Worm (Caenorhabditis elegans) whole organism, L1 larva: ENCODE results near the gene srw-97.

Source experiments
- C34B4.2 ChIP-seq: sonication (generic microtip); optimal IDR thresholded peaks from 2 replicates; lab custom pipeline; 2017; ENCODE audit warnings: mild to moderate bottlenecking, missing genetic modification characterization, missing compliant biosample characterization
- F16B12.6 ChIP-seq: fragments of 150-350 bp; optimal IDR thresholded peaks from 2 replicates; lab custom pipeline; 2014; ENCODE audit warnings: missing biosample characterization, missing genetic modification characterization
- aly-2 ChIP-seq: fragments of 150-350 bp; optimal IDR thresholded peaks from 2 replicates; lab custom pipeline; 2014; ENCODE audit warnings: missing biosample characterization, missing genetic modification characterization
- blmp-1 ChIP-seq: fragments of 150-350 bp; optimal IDR thresholded peaks from 2 replicates; lab custom pipeline; 2014; ENCODE audit warnings: missing biosample characterization, missing genetic modification characterization
- ceh-63 ChIP-seq: fragments of 200-800 bp; sonication (Bioruptor generic); optimal IDR thresholded peaks from 2 replicates; lab custom pipeline; 2018; ENCODE audit warnings: mild to moderate bottlenecking, missing genetic modification characterization, missing compliant biosample characterization
- ceh-8 ChIP-seq: fragments of 200-800 bp; sonication (Bioruptor generic); optimal IDR thresholded peaks from 2 replicates; lab custom pipeline; 2018; ENCODE audit warnings: mild to moderate bottlenecking, missing genetic modification characterization, moderate library complexity, missing compliant biosample characterization
- efl-3 ChIP-seq: fragments of 200-800 bp; sonication (Bioruptor generic); optimal IDR thresholded peaks from 2 replicates; lab custom pipeline; 2018; ENCODE audit warnings: mild to moderate bottlenecking, missing genetic modification characterization, missing compliant biosample characterization
- egl-13 ChIP-seq: sonication (generic microtip); optimal IDR thresholded peaks from 2 replicates; lab custom pipeline; 2016; ENCODE audit warnings: missing genotype, missing genetic modification reagents, missing genetic modification characterization, missing compliant biosample characterization
- elt-2 ChIP-seq: sonication (generic microtip); optimal IDR thresholded peaks from 2 replicates; lab custom pipeline; 2016; ENCODE audit warnings: missing genetic modification characterization, mild to moderate bottlenecking, inconsistent platforms, missing compliant biosample characterization, missing genetic modification reagents
- ets-5 ChIP-seq: fragments of 200-800 bp; sonication (Bioruptor generic); IDR thresholded peaks from 2 replicates; pipeline ENCODE4 v1.3.6; 2022; ENCODE audit warnings: missing genetic modification characterization, missing compliant biosample characterization
- fkh-10 ChIP-seq: sonication (generic microtip); optimal IDR thresholded peaks from 2 replicates; lab custom pipeline; 2017; ENCODE audit warnings: missing biosample characterization, missing genetic modification reagents, missing genetic modification characterization
- fkh-4 ChIP-seq: sonication (generic microtip); optimal IDR thresholded peaks from 2 replicates; lab custom pipeline; 2016; ENCODE audit warnings: missing compliant biosample characterization, missing genetic modification characterization, borderline replicate concordance
- fos-1 ChIP-seq: fragments of 150-350 bp; optimal IDR thresholded peaks from 2 replicates; lab custom pipeline; 2014; ENCODE audit warnings: missing biosample characterization, missing genetic modification characterization
- hlh-17 ChIP-seq: fragments of 200-800 bp; sonication (Bioruptor generic); optimal IDR thresholded peaks from 2 replicates; lab custom pipeline; 2018; ENCODE audit warnings: missing genetic modification characterization, mild to moderate bottlenecking, missing compliant biosample characterization, moderate library complexity, borderline replicate concordance
- hlh-4 ChIP-seq: sonication (generic microtip); optimal IDR thresholded peaks from 2 replicates; lab custom pipeline; 2016; ENCODE audit warnings: mild to moderate bottlenecking, missing genetic modification characterization, missing compliant biosample characterization
- hpl-2 ChIP-seq: fragments of 150-350 bp; optimal IDR thresholded peaks from 2 replicates; lab custom pipeline; 2014; ENCODE audit warnings: missing biosample characterization, missing genetic modification reagents, missing genetic modification characterization
- lin-13 ChIP-seq: fragments of 150-350 bp; optimal IDR thresholded peaks from 2 replicates; lab custom pipeline; 2014; ENCODE audit warnings: missing biosample characterization, missing genetic modification reagents, missing genetic modification characterization
- lin-35 ChIP-seq, 2 experiments: fragments of 150-350 bp; optimal IDR thresholded peaks; 2 replicates each; lab custom pipeline; 2014; ENCODE audit warnings: missing biosample characterization in 2 of 2, missing genetic modification characterization in 2 of 2, missing genetic modification reagents in 2 of 2
- lin-39 ChIP-seq: fragments of 150-350 bp; optimal IDR thresholded peaks from 2 replicates; lab custom pipeline; 2014; ENCODE audit warnings: missing biosample characterization, missing genetic modification reagents, missing genetic modification characterization
- lsy-2 ChIP-seq, 2 experiments: fragments of 150-350 bp; optimal IDR thresholded peaks; 2 replicates each; lab custom pipeline; 2014; ENCODE audit warnings: missing biosample characterization in 2 of 2, missing genetic modification characterization in 2 of 2
- mab-9 ChIP-seq: fragments of 200-800 bp; sonication (Bioruptor generic); IDR thresholded peaks from 2 replicates; pipeline ENCODE4 v1.3.6; 2022; ENCODE audit warnings: missing genetic modification reagents, missing genetic modification characterization, missing compliant biosample characterization
- mef-2 ChIP-seq: fragments of 150-350 bp; optimal IDR thresholded peaks from 2 replicates; lab custom pipeline; 2014; ENCODE audit warnings: missing biosample characterization, missing genetic modification characterization
- nhr-19 ChIP-seq: fragments of 200-800 bp; sonication (Bioruptor generic); conservative IDR thresholded peaks from 2 replicates; pipeline ENCODE4 v1.3.6; 2022; ENCODE audit warnings: missing genetic modification characterization, missing compliant biosample characterization
- nhr-28 ChIP-seq: fragments of 150-350 bp; optimal IDR thresholded peaks from 2 replicates; lab custom pipeline; 2014; ENCODE audit warnings: missing biosample characterization, missing genetic modification characterization
- nhr-47 ChIP-seq: sonication (generic microtip); optimal IDR thresholded peaks from 2 replicates; lab custom pipeline; 2016; ENCODE audit warnings: mild to moderate bottlenecking, missing genetic modification characterization, moderate library complexity, missing compliant biosample characterization
- nhr-71 ChIP-seq: sonication (generic microtip); optimal IDR thresholded peaks from 2 replicates; lab custom pipeline; 2016; ENCODE audit warnings: mild to moderate bottlenecking, missing genetic modification characterization, moderate library complexity, missing compliant biosample characterization
- nhr-85 ChIP-seq: sonication (generic microtip); peaks from one replicate; lab custom pipeline; 2016; ENCODE audit warnings: missing genetic modification characterization, inconsistent platforms, missing compliant biosample characterization
- pag-3 ChIP-seq: sonication (generic microtip); optimal IDR thresholded peaks from 2 replicates; lab custom pipeline; 2017; ENCODE audit warnings: missing genetic modification characterization, mild to moderate bottlenecking, missing compliant biosample characterization, antibody characterized with exemption, borderline replicate concordance; ENCODE audit not compliant: insufficient read depth
- pax-3 ChIP-seq: fragments of 200-800 bp; sonication (Bioruptor generic); optimal IDR thresholded peaks from 2 replicates; lab custom pipeline; 2018; ENCODE audit warnings: mild to moderate bottlenecking, missing genetic modification characterization, moderate library complexity, missing compliant biosample characterization
- rnt-1 ChIP-seq: sonication (generic microtip); optimal IDR thresholded peaks from 2 replicates; lab custom pipeline; 2016; ENCODE audit warnings: mild to moderate bottlenecking, missing genetic modification characterization, moderate library complexity, missing compliant biosample characterization
- snu-23 ChIP-seq: sonication (generic microtip); optimal IDR thresholded peaks from 2 replicates; lab custom pipeline; 2016; ENCODE audit warnings: missing genetic modification characterization, missing compliant biosample characterization
- sptf-1 ChIP-seq: fragments of 150-350 bp; optimal IDR thresholded peaks from 2 replicates; lab custom pipeline; 2014; ENCODE audit warnings: missing biosample characterization, missing genetic modification characterization
- sup-37 ChIP-seq: fragments of 200-800 bp; sonication (Bioruptor generic); optimal IDR thresholded peaks from 2 replicates; lab custom pipeline; 2018; ENCODE audit warnings: mild to moderate bottlenecking, missing genetic modification characterization, missing compliant biosample characterization
- tbx-2 ChIP-seq: sonication (generic microtip); optimal IDR thresholded peaks from 2 replicates; lab custom pipeline; 2016; ENCODE audit warnings: missing genetic modification characterization, missing compliant biosample characterization
- tlp-1 ChIP-seq: fragments of 150-350 bp; optimal IDR thresholded peaks from 2 replicates; lab custom pipeline; 2014; ENCODE audit warnings: missing biosample characterization, missing genetic modification characterization
- unc-130 ChIP-seq: fragments of 150-350 bp; optimal IDR thresholded peaks from 2 replicates; lab custom pipeline; 2017; ENCODE audit warnings: missing biosample characterization, missing genetic modification characterization, inconsistent platforms
- unc-62 ChIP-seq: fragments of 150-350 bp; optimal IDR thresholded peaks from 2 replicates; lab custom pipeline; 2014; ENCODE audit warnings: missing biosample characterization, missing genetic modification reagents, missing genetic modification characterization
- unc-86 ChIP-seq: sonication (generic microtip); optimal IDR thresholded peaks from 2 replicates; lab custom pipeline; 2016; ENCODE audit warnings: missing genetic modification characterization, missing compliant biosample characterization
- xbp-1 ChIP-seq: sonication (generic microtip); optimal IDR thresholded peaks from 2 replicates; lab custom pipeline; 2016; ENCODE audit warnings: missing genetic modification characterization, missing compliant biosample characterization
- zag-1 ChIP-seq: fragments of 150-350 bp; optimal IDR thresholded peaks from 2 replicates; lab custom pipeline; 2014; ENCODE audit warnings: missing biosample characterization, missing genetic modification characterization
- ztf-11 ChIP-seq, 2 experiments: sonication (generic microtip); optimal IDR thresholded peaks; 2 replicates each; lab custom pipeline; 2016 to 2017; ENCODE audit warnings: missing genetic modification characterization in 2 of 2, missing biosample characterization in 1 of 2, missing compliant biosample characterization in 1 of 2
- ztf-4 ChIP-seq: fragments of 150-350 bp; optimal IDR thresholded peaks from 2 replicates; lab custom pipeline; 2014; ENCODE audit warnings: missing biosample characterization, missing genetic modification characterization

The srw-97 gene

ce11 chrII:1668913-1669312 lies at the start of gene srw-97:
Gene srw-97, minus strand, starts transcription at chrII:1669013.
- TF ChIP-seq fos-1 (tag; lab: Kevin White, UChicago) (no peak), nhr-47 (tag; lab: Kevin White, UChicago) (no peak), rnt-1 (tag; lab: Kevin White, UChicago) (no peak), pax-3 (tag; lab: Kevin White, UChicago) (no peak), fkh-10 (GFP tag; lab: Kevin White, UChicago) (no peak), blmp-1 (no peak), elt-2 (tag; lab: Kevin White, UChicago) (no peak), nhr-19 (GFP tag; lab: Robert Waterston, UW) (no peak), sup-37 (no peak), snu-23 (GFP tag; lab: Kevin White, UChicago) (no peak), F16B12.6 (no peak), lin-13 (no peak), aly-2 (tag; lab: Kevin White, UChicago) (no peak), fkh-4 (tag; lab: Kevin White, UChicago) (no peak), efl-3 (no peak), lin-35 (GFP tag; optimal IDR thresholded peaks at IDR 0.05; lab: Kevin White, UChicago) (no peak)
- TF ChIP-seq, all 84 proteins: peak for 0

ce11 chrII:1714772-1715353 lies 46.0 kb upstream of the srw-97 start, which contains the start of gene btb-6:
Gene btb-6, plus strand, starts transcription at chrII:1715303.
- TF ChIP-seq lsy-2 (tag; optimal IDR thresholded peaks at IDR 0.05; lab: Kevin White, UChicago) (no peak), ztf-11 (tag; optimal IDR thresholded peaks at IDR 0.05; lab: Kevin White, UChicago) (no peak), pag-3 (tag; lab: Kevin White, UChicago) (no peak), hlh-4 (no peak), zag-1 (tag; lab: Kevin White, UChicago) (no peak), hlh-17 (GFP tag; lab: Kevin White, UChicago) (no peak), tbx-2 (no peak), mab-9 (GFP tag; lab: Robert Waterston, UW) (no peak), unc-130 (tag; lab: Kevin White, UChicago) (no peak), nhr-85 (tag; lab: Kevin White, UChicago) (no peak), unc-86 (tag; lab: Kevin White, UChicago) (no peak), tlp-1 (no peak), sptf-1 (tag; lab: Kevin White, UChicago) (no peak), ets-5 (GFP tag; lab: Robert Waterston, UW) (no peak), hpl-2 (GFP tag; lab: Kevin White, UChicago) (no peak), ceh-8 (no peak), nhr-71 (tag; lab: Kevin White, UChicago) (no peak), C34B4.2 (no peak), unc-62 (no peak), ceh-63 (GFP tag; lab: Kevin White, UChicago) (no peak)

- TF ChIP-seq aly-2 (tag; lab: Kevin White, UChicago), result no peak
- TF ChIP-seq mef-2 (tag; lab: Kevin White, UChicago), result no peak
- TF ChIP-seq sptf-1 (tag; lab: Kevin White, UChicago), result no peak
Observed at ce11 chrII:1712938-1713337, 44.1 kb upstream of the srw-97 start, which contains the start of gene btb-7. Gene btb-7, plus strand, starts transcription at chrII:1713238.

- TF ChIP-seq pax-3 (tag; lab: Kevin White, UChicago) (no peak), unc-130 (tag; lab: Kevin White, UChicago) (no peak), hpl-2 (GFP tag; lab: Kevin White, UChicago) (no peak), ceh-8 (no peak), lin-35 (GFP tag; optimal IDR thresholded peaks at IDR 0.05; lab: Kevin White, UChicago) (no peak), ceh-63 (GFP tag; lab: Kevin White, UChicago) (no peak), efl-3 (no peak), unc-86 (tag; lab: Kevin White, UChicago) (no peak), fos-1 (tag; lab: Kevin White, UChicago) (no peak), nhr-28 (no peak), xbp-1 (tag; lab: Kevin White, UChicago) (no peak), nhr-85 (tag; lab: Kevin White, UChicago) (no peak), egl-13 (tag; lab: Kevin White, UChicago) (no peak), ztf-4 (tag; lab: Kevin White, UChicago) (no peak), elt-2 (tag; lab: Kevin White, UChicago) (no peak), lin-39 (tag; lab: Kevin White, UChicago) (no peak)
- TF ChIP-seq, all 84 proteins: peak for 0
Observed at ce11 chrII:1709959-1710358, 41.1 kb upstream of the srw-97 start, which contains the start of gene fbxa-184. Gene fbxa-184, plus strand, starts transcription at chrII:1710259.
